Fruit fly (Drosophila melanogaster): Measurements from ENCODE around the gene Paf-AHalpha.

The Paf-AHalpha gene

dm6 chrX:15802880-15803650 is 17.7 kb upstream of the Paf-AHalpha start:
- TF ChIP-seq CG15710 (tag; optimal IDR thresholded peaks at IDR 0.05) (peak; percentile 3), Pif1A (GFP tag; optimal IDR thresholded peaks at IDR 0.05) (no peak), CG17806 (tag; optimal IDR thresholded peaks at IDR 0.05) (peak; percentile 22), rn (GFP tag; IDR thresholded peaks at IDR 0.05) (no peak), CG4496 (GFP tag; IDR thresholded peaks at IDR 0.05) (0 out of 3 replicates have a peak, but pooled peaks have one; percentile 32), fd96Ca (GFP tag; IDR thresholded peaks at IDR 0.05) (no peak), CG34367 (tag; optimal IDR thresholded peaks at IDR 0.05) (peak; percentile 0), CG8159 (tag; optimal IDR thresholded peaks at IDR 0.05) (peak; percentile 22), EcR (GFP tag; optimal IDR thresholded peaks at IDR 0.05) (no peak), CG13204 (GFP tag; optimal IDR thresholded peaks at IDR 0.05) (no peak), CG9948 (tag; optimal IDR thresholded peaks at IDR 0.05) (peak; percentile 21)

dm6 chrX:15799085-15799557 is 13.7 kb upstream of the Paf-AHalpha start, which contains the start of the genes sordd2 and CG15602:
sordd2 (minus strand) TSS chrX:15799162.
CG15602 (plus strand) TSS chrX:15799426.
- peak; percentile 52; the same call in 2 of the 3 replicates for TF ChIP-seq CG4496 (GFP tag; IDR thresholded peaks at IDR 0.05)

dm6 chrX:15795951-15796443 is 10.6 kb upstream of the Paf-AHalpha start, which contains the start of gene sordd1:
sordd1 (minus strand) TSS chrX:15796028.
- TF ChIP-seq CG32121 (GFP tag; IDR thresholded peaks at IDR 0.05) (0 out of 2 replicates have a peak, but pooled peaks have one; percentile 15), CG4496 (GFP tag; IDR thresholded peaks at IDR 0.05) (peak; percentile 55; the same call in 2 of the 3 replicates), CG12605 (GFP tag; IDR thresholded peaks at IDR 0.05) (0 out of 2 replicates have a peak, but pooled peaks have one; percentile 6), Ets98B (GFP tag; IDR thresholded peaks at IDR 0.05) (0 out of 2 replicates have a peak, but pooled peaks have one; percentile 14)

DNA sequence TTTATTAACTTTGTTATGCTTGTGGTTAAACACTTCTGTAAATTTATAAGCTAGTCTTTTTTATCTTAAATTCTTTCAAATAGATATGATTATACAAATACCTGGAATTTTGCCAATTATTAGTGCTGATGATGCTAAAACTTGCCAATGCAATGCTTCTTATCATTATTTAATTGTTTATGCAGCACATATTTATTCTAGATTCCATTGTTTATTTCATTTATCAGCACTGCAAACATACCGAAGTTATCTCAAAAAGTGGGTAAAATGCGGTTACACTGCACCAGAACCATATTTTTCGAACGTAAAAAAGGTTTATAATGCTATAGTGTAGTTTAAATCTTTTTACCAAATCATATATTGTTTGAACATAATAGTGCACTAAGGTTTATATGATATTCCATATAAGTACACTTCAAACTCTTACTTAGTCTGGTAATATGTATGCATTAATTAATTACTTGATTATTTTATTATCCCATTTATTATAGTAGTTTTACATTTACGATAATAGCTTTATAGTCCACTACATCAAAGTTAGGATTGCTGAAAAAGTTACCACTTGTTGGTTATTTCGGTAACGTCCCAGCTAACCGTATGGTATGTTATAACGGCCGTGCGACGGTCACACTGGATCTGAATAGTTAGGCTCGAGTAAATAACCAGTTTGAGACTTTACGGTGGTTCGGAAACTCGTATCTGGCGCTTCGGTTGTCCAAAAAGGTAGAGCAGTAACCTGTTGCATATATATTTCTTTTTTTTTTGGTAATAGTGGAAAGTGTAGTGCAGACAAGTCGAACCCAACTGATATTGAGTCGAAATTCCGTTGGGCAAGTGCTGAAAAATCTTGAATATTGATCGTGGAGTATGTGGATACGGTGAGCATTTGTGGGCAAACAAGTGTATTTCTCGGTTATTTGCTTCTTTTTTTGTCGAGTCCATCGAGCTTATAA is 3.1 kb upstream of the Paf-AHalpha start, which contains the start of gene Rhp:
Gene Rhp (plus strand): TSS at position 663 of the 953 bp plus-strand sequence.
- TF ChIP-seq CG4496 (GFP tag; IDR thresholded peaks at IDR 0.05) = peak; percentile 59; the same call in 2 of the 3 replicates
- TF ChIP-seq D1 (tag; optimal IDR thresholded peaks at IDR 0.05) = no peak
- TF ChIP-seq CG9948 (tag; optimal IDR thresholded peaks at IDR 0.05) = peak; percentile 35
- TF ChIP-seq Pif1A (GFP tag; optimal IDR thresholded peaks at IDR 0.05) = no peak
- peak; percentile 79 for TF ChIP-seq gl (tag; optimal IDR thresholded peaks at IDR 0.05)
- TF ChIP-seq CG15710 (tag; optimal IDR thresholded peaks at IDR 0.05) = peak; percentile 60
- peak; percentile 59 for TF ChIP-seq CG34367 (tag; optimal IDR thresholded peaks at IDR 0.05)
- peak; percentile 58 for TF ChIP-seq CG17806 (tag; optimal IDR thresholded peaks at IDR 0.05)
- no peak for TF ChIP-seq CG8301 (tag; optimal IDR thresholded peaks at IDR 0.05)
- peak; percentile 19; the same call in 1 of the 2 replicates for TF ChIP-seq CG32121 (GFP tag; IDR thresholded peaks at IDR 0.05)
- TF ChIP-seq Snoo (tag; optimal IDR thresholded peaks at IDR 0.05) = peak; percentile 55
- peak; percentile 30; the same call in 1 of the 2 replicates for TF ChIP-seq Ets98B (GFP tag; IDR thresholded peaks at IDR 0.05)
- TF ChIP-seq EcR (GFP tag; optimal IDR thresholded peaks at IDR 0.05) = peak; percentile 35

DNA sequence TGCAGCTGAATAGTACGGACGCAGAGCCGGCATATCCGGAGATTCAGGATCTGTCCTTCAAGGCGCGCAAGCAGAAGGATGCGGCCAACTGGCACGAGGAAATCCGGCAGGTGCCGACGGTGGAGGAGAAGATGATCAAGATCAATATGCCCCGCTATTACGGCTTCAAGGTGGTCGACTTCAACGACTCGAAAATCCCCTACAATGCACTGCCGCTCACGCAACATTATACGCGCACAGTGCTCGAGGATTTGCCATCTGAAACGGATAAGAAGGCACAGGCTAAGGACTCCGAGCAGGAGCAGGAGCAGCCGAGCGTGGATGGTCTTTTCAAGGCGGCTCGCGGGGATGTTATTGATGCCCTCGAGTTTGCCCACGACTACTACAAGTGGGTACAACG is 859 bp upstream of the Paf-AHalpha start:
- TF ChIP-seq Snoo (tag; optimal IDR thresholded peaks at IDR 0.05) = no peak
- TF ChIP-seq gl (tag; optimal IDR thresholded peaks at IDR 0.05) = no peak
- no peak for TF ChIP-seq CG9948 (tag; optimal IDR thresholded peaks at IDR 0.05)
- TF ChIP-seq CG34367 (tag; optimal IDR thresholded peaks at IDR 0.05) = no peak
- TF ChIP-seq Pif1B (GFP tag; optimal IDR thresholded peaks at IDR 0.05) = no peak
- no peak for TF ChIP-seq Pif1A (GFP tag; optimal IDR thresholded peaks at IDR 0.05)
- TF ChIP-seq CG4496 (GFP tag; IDR thresholded peaks at IDR 0.05) = no peak
- TF ChIP-seq CG15710 (tag; optimal IDR thresholded peaks at IDR 0.05) = no peak
- no peak for TF ChIP-seq CG14655 (GFP tag; optimal IDR thresholded peaks at IDR 0.05)
- no peak for TF ChIP-seq D1 (tag; optimal IDR thresholded peaks at IDR 0.05)
- TF ChIP-seq EcR (GFP tag; optimal IDR thresholded peaks at IDR 0.05) = no peak
- TF ChIP-seq CG12605 (GFP tag; IDR thresholded peaks at IDR 0.05) = no peak

dm6 chrX:15783610-15784009 is 1.8 kb downstream of the Paf-AHalpha start, which contains the start of gene Efhc1.1:
Efhc1.1 (minus strand) TSS chrX:15783710.
- no peak for TF ChIP-seq CG8301 (tag; optimal IDR thresholded peaks at IDR 0.05)
- TF ChIP-seq rn (GFP tag; IDR thresholded peaks at IDR 0.05) = no peak
- TF ChIP-seq Pif1B (GFP tag; optimal IDR thresholded peaks at IDR 0.05) = no peak
- TF ChIP-seq fd96Ca (GFP tag; IDR thresholded peaks at IDR 0.05) = no peak
